Fruit fly (Drosophila melanogaster): Measurements from ENCODE around the gene SH3PX1.

Gene SH3PX1

dm6 chr3L:9713383-9713827 is at the start of gene SH3PX1:
Gene SH3PX1 (minus strand): TSS chr3L:9713827.
- no peak for TF ChIP-seq CTCF (optimal IDR thresholded peaks at IDR 0.05)

- no peak for TF ChIP-seq CTCF (optimal IDR thresholded peaks at IDR 0.05)
- no peak for TF ChIP-seq CG8478 (optimal IDR thresholded peaks at IDR 0.05)
Observed at dm6 chr3L:9762036-9762597, 48.5 kb upstream of the SH3PX1 start.

- TF ChIP-seq CG8478 (optimal IDR thresholded peaks at IDR 0.05) = no peak
- no peak for TF ChIP-seq CTCF (optimal IDR thresholded peaks at IDR 0.05)
Observed at dm6 chr3L:9760151-9760749, 46.6 kb upstream of the SH3PX1 start, which contains the start of gene CG42268. Gene CG42268 (minus strand): TSS chr3L:9760395.

dm6 chr3L:9751625-9752024 is 38.0 kb upstream of the SH3PX1 start:
- TF ChIP-seq CG8478 (optimal IDR thresholded peaks at IDR 0.05) = no peak
- TF ChIP-seq CTCF (optimal IDR thresholded peaks at IDR 0.05) = peak; percentile 89 to 90

- TF ChIP-seq CTCF (optimal IDR thresholded peaks at IDR 0.05) (no peak), CG8478 (optimal IDR thresholded peaks at IDR 0.05) (no peak)
Observed at dm6 chr3L:9745393-9745792, 31.8 kb upstream of the SH3PX1 start.

- TF ChIP-seq CTCF (optimal IDR thresholded peaks at IDR 0.05) (no peak), CG8478 (optimal IDR thresholded peaks at IDR 0.05) (no peak)
Observed at dm6 chr3L:9744060-9744549, 30.5 kb upstream of the SH3PX1 start.

- TF ChIP-seq CG8478 (optimal IDR thresholded peaks at IDR 0.05) (no peak), CTCF (optimal IDR thresholded peaks at IDR 0.05) (no peak)
Observed at dm6 chr3L:9742342-9742741, 28.7 kb upstream of the SH3PX1 start.

dm6 chr3L:9739629-9740028 is 26.0 kb upstream of the SH3PX1 start:
- TF ChIP-seq CG8478 (optimal IDR thresholded peaks at IDR 0.05) (no peak), CTCF (optimal IDR thresholded peaks at IDR 0.05) (no peak)

dm6 chr3L:9733563-9733962 is 19.9 kb upstream of the SH3PX1 start, which contains the start of gene CG6749:
Gene CG6749 (minus strand): TSS chr3L:9733807.
- TF ChIP-seq CTCF (optimal IDR thresholded peaks at IDR 0.05) (no peak), CG8478 (optimal IDR thresholded peaks at IDR 0.05) (no peak)

dm6 chr3L:9729795-9730421 is 16.3 kb upstream of the SH3PX1 start, which contains the start of gene ATPsynB:
Gene ATPsynB (plus strand): TSS chr3L:9729999.
- TF ChIP-seq CTCF (optimal IDR thresholded peaks at IDR 0.05) = peak in 1 of 2 experiments; percentile 25
- TF ChIP-seq CG8478 (optimal IDR thresholded peaks at IDR 0.05) = no peak

dm6 chr3L:9726707-9727106 is 13.1 kb upstream of the SH3PX1 start, which contains the start of gene Naa60:
Gene Naa60 (plus strand): TSS chr3L:9726895.
- TF ChIP-seq CG8478 (optimal IDR thresholded peaks at IDR 0.05) (no peak), CTCF (optimal IDR thresholded peaks at IDR 0.05) (peak in 1 of 2 experiments; percentile 29)

dm6 chr3L:9723108-9723507 is 9.5 kb upstream of the SH3PX1 start, which contains the start of the genes nbs and defl:
Gene nbs (minus strand): TSS chr3L:9723194.
Gene defl (plus strand): TSS chr3L:9723423.
- TF ChIP-seq CG8478 (optimal IDR thresholded peaks at IDR 0.05) = no peak
- TF ChIP-seq CTCF (optimal IDR thresholded peaks at IDR 0.05) = no peak

dm6 chr3L:9720102-9720501 is 6.5 kb upstream of the SH3PX1 start:
- TF ChIP-seq CG8478 (optimal IDR thresholded peaks at IDR 0.05) (no peak), CTCF (optimal IDR thresholded peaks at IDR 0.05) (no peak)

- TF ChIP-seq CG8478 (optimal IDR thresholded peaks at IDR 0.05) (no peak), CTCF (optimal IDR thresholded peaks at IDR 0.05) (no peak)
Observed at dm6 chr3L:9718929-9719328, 5.3 kb upstream of the SH3PX1 start, which contains the start of the genes CG18178 and CG14174. Gene CG18178 (minus strand): TSS chr3L:9719144. Gene CG14174 (plus strand): TSS chr3L:9719328.

- TF ChIP-seq CTCF (optimal IDR thresholded peaks at IDR 0.05) (no peak), CG8478 (optimal IDR thresholded peaks at IDR 0.05) (no peak)
Observed at dm6 chr3L:9717839-9718238, 4.2 kb upstream of the SH3PX1 start.

All from S2 (cell line).